Worm (Caenorhabditis elegans) whole organism, dauer: ENCODE results near the gene elf-1.

Source experiments
- unc-62 ChIP-seq: sonication (generic microtip); optimal IDR thresholded peaks from 2 replicates; lab custom pipeline; 2017; ENCODE audit warnings: missing biosample characterization, missing genetic modification reagents, missing genetic modification characterization

Gene elf-1

DNA sequence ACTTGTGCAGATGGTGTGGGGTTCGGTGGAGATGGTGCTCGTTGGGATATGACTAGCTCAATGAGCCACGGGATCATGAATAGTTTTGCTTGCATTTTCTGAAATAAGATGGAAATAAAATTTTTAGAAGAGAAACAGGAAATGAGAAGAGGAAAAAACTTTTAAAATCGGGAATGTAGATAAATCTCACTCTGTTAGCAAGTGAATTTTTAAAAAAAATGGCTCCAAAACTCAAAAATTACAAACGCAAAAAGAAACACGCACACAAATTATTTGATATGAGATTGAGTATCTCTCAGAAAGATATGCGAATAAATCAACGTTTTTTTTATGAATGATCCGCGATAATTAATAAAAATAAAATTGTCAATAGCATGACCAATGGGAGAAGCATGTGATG, 69.0 kb downstream of the elf-1 start, which contains the start of gene T17H7.7:
T17H7.7 (minus strand) TSS at position 101 of the 400 bp plus-strand sequence.
- no peak for TF ChIP-seq unc-62 (GFP tag; lab: Kevin White, UChicago)

DNA sequence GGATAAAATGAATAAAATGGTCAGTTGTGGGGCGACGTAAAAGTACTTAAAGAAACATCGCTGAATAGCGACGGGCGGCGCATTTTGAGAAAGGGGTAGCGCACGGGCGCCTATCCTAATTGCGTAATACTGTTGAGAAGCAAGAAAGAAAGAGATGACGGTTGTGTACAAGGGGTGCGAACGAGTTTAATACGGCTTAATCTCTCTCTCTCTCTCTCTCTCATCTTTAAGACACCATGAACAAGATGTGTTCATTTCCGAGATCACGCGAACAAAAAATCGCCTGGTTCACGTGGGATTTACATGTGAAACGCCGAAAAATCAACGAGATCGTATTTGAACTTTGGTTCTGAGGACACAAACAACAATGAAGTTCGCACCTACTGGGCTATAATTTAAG, 70.7 kb downstream of the elf-1 start:
- TF ChIP-seq unc-62 (GFP tag; lab: Kevin White, UChicago), result no peak

ce11 chrIII:761476-761875, 72.5 kb downstream of the elf-1 start, which contains the start of gene nlp-52:
nlp-52 (plus strand) TSS chrIII:761776.
- no peak for TF ChIP-seq unc-62 (GFP tag; lab: Kevin White, UChicago)

DNA sequence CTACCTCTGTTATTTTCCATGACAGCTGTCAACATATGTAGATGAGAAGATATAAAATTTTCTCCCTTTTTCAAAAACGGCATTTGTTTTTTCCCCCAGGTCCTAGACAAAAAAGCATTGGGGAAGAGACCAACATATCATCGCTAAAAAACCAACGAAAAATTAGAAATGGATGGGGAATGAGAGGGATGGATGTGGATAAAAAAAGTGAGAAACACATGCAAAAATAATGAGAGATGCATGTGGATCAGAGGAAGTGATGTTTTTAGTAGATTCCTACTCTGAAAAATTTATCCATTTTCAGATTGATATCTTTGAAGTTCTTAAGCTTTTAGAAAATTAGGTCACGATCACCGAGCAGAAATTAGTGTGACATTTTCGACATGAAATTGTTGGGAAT, 73.5 kb downstream of the elf-1 start:
- TF ChIP-seq unc-62 (GFP tag; lab: Kevin White, UChicago), result no peak

DNA sequence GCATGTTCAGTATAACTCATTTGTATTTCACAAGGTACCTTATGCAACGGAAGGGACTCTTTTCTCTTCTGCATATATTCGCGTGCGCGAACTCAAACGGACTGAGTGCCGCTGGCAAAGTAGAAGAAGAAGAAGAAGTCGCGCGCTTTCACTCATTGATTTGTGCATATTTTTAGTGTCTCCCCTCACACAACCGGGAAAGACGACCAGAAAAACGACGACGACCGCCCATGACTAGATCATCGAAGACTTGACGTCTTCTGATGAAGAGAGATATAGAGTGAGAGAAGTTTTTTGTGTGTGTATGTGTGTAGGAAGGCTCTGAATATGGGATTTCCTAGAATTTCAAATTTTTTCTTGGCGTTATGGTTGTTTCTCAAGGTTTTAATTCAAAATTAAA, 75.4 kb downstream of the elf-1 start:
- TF ChIP-seq unc-62 (GFP tag; lab: Kevin White, UChicago), result no peak

- no peak for TF ChIP-seq unc-62 (GFP tag; lab: Kevin White, UChicago)
Observed at ce11 chrIII:764884-765283, 75.9 kb downstream of the elf-1 start, which contains the start of gene ptl-1. ptl-1 (plus strand) TSS chrIII:765184.
